Fruit fly (Drosophila melanogaster): ENCODE results near the gene Edc3.
A peak's percentile ranks its signal among the peaks of the same experiment; 100 is the strongest.

The Edc3 gene

DNA sequence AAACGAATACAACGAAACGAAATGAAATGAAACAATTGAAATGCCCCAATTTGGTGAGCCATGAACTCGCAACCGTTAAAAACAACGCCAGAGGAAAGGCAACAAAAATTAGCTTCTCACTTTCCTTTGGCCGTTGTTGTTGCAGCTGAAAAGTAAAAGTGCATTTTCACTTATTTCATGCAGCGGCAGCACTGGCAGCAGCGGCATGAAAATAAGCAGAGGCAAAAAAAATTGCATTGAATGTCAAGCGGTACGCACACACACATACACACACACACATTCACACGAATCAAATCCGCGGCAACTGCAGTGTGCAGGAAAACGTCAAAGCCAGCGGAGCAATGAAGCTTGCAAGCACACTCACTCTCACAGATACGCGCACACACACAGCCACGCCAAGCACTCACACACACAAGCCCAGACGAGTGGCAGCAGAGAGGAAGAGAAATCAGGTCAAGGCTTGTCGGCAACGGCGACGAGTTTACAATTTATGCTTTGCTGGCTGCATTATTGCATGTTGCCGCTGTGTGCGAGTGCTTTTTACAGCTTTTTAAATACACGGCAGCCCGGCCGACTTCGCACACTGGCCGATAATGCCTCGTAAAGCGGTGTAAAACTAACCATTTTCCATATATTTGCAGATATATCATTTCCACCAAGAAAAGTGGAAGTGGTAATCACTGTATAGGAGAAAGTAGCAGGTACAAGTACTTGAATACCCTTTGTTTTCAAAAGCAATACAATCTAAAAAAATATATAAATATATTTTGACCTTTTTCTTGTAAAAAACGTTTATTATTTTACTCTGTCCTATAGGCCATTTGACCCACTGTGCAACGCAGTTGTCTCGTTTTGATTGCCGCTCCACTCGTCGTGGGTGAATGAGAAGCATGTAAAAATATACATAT lies 36.9 kb upstream of the Edc3 start (continued):
- peak; percentile 73 for TF ChIP-seq zfh1 (GFP tag; IDR thresholded peaks at IDR 0.05)
- peak; percentile 69 for TF ChIP-seq CG1233 (GFP tag; optimal IDR thresholded peaks at IDR 0.05)
- no peak for TF ChIP-seq Dip2 (GFP tag; IDR thresholded peaks at IDR 0.05)
- TF ChIP-seq unc-4 (GFP tag; IDR thresholded peaks at IDR 0.05; ENCODE audit: partially characterized antibody) = no peak
- peak; percentile 77 for TF ChIP-seq PHDP (tag; optimal IDR thresholded peaks at IDR 0.05)
- TF ChIP-seq zf30C (GFP tag; optimal IDR thresholded peaks at IDR 0.05) = no peak
- TF ChIP-seq br (optimal IDR thresholded peaks at IDR 0.05) = no peak
- peak; percentile 13 for TF ChIP-seq zen (tag; optimal IDR thresholded peaks at IDR 0.05)
- TF ChIP-seq CG8765 (GFP tag; IDR thresholded peaks at IDR 0.05) = no peak
- TF ChIP-seq CG13775 (GFP tag; optimal IDR thresholded peaks at IDR 0.05) = peak; percentile 31
- peak; percentile 14 for TF ChIP-seq sd (tag; optimal IDR thresholded peaks at IDR 0.05)
- TF ChIP-seq twi (tag; optimal IDR thresholded peaks at IDR 0.05) = peak; percentile 15
- peak; percentile 42; the same call in 1 of the 2 replicates for TF ChIP-seq CG7372 (GFP tag; IDR thresholded peaks at IDR 0.05)
- peak; percentile 62 for TF ChIP-seq nom (GFP tag; optimal IDR thresholded peaks at IDR 0.05)
- peak; percentile 32 for TF ChIP-seq CG15011 (GFP tag; optimal IDR thresholded peaks at IDR 0.05)
- peak; percentile 89 for TF ChIP-seq Drgx (GFP tag; IDR thresholded peaks at IDR 0.05)
- peak; percentile 73; the same call in 2 of the 3 replicates for TF ChIP-seq gce (GFP tag; IDR thresholded peaks at IDR 0.05)
- TF ChIP-seq MTF-1 (GFP tag; optimal IDR thresholded peaks at IDR 0.05; ENCODE audit: borderline replicate concordance) = no peak
- no peak for TF ChIP-seq hth (optimal IDR thresholded peaks at IDR 0.05)
- TF ChIP-seq CG17328 (GFP tag; IDR thresholded peaks at IDR 0.05) = peak; percentile 56; the same call in 1 of the 2 replicates
- TF ChIP-seq lola (GFP tag; optimal IDR thresholded peaks at IDR 0.05) = peak in 1 of 3 experiments; percentile 38
- TF ChIP-seq CG2678 (tag; optimal IDR thresholded peaks at IDR 0.05) = peak; percentile 89
- TF ChIP-seq scrt (GFP tag; optimal IDR thresholded peaks at IDR 0.05) = peak; percentile 45
- no peak for TF ChIP-seq Dp (GFP tag; optimal IDR thresholded peaks at IDR 0.05)
- TF ChIP-seq croc (GFP tag; conservative IDR thresholded peaks at IDR 0.05) = peak; percentile 83
- peak; percentile 58 for TF ChIP-seq CG12071 (GFP tag; optimal IDR thresholded peaks at IDR 0.05)
- peak; percentile 87 for TF ChIP-seq CG3407 (GFP tag; optimal IDR thresholded peaks at IDR 0.05)
- TF ChIP-seq grau (tag; optimal IDR thresholded peaks at IDR 0.05) = peak; percentile 75
- TF ChIP-seq bab2 (GFP tag; optimal IDR thresholded peaks at IDR 0.05) = no peak
- TF ChIP-seq chn (GFP tag; optimal IDR thresholded peaks at IDR 0.05) = peak; percentile 50
- TF ChIP-seq Sox100B (GFP tag; optimal IDR thresholded peaks at IDR 0.05) = peak; percentile 92
- peak; percentile 75 for TF ChIP-seq CG6254 (GFP tag; optimal IDR thresholded peaks at IDR 0.05)
- peak; percentile 78 for TF ChIP-seq CG10209 (GFP tag; optimal IDR thresholded peaks at IDR 0.05)
- TF ChIP-seq Hr51 (GFP tag; optimal IDR thresholded peaks at IDR 0.05) = peak in 1 of 2 experiments; percentile 92
- peak; percentile 75; the same call in 1 of the 2 replicates for TF ChIP-seq CG32767 (GFP tag; IDR thresholded peaks at IDR 0.05)
- TF ChIP-seq sr (GFP tag; IDR thresholded peaks at IDR 0.05) = peak; percentile 9; the same call in 1 of the 3 replicates
- no peak for TF ChIP-seq tup (GFP tag; optimal IDR thresholded peaks at IDR 0.05)
- TF ChIP-seq ap (GFP tag; IDR thresholded peaks at IDR 0.05) = peak; percentile 58
- TF ChIP-seq kay (GFP tag; optimal IDR thresholded peaks at IDR 0.05) = peak; percentile 41
- TF ChIP-seq tx (GFP tag; optimal IDR thresholded peaks at IDR 0.05) = no peak
- no peak for TF ChIP-seq CG6791 (GFP tag; IDR thresholded peaks at IDR 0.05; ENCODE audit: partially characterized antibody)
- TF ChIP-seq CG8478 (optimal IDR thresholded peaks at IDR 0.05) = peak; percentile 82
- TF ChIP-seq Trl (optimal IDR thresholded peaks at IDR 0.05) = peak in 1 of 2 experiments; percentile 23
- TF ChIP-seq Trl (GFP tag; optimal IDR thresholded peaks at IDR 0.05) = peak; percentile 11
- no peak for TF ChIP-seq MBD-R2 (GFP tag; IDR thresholded peaks at IDR 0.05)
- peak; percentile 54; the same call in 1 of the 2 replicates for TF ChIP-seq bowl (GFP tag; IDR thresholded peaks at IDR 0.05)
- TF ChIP-seq gfzf (GFP tag; optimal IDR thresholded peaks at IDR 0.05) = no peak
- no peak for TF ChIP-seq CG31224 (GFP tag; IDR thresholded peaks at IDR 0.05)
- TF ChIP-seq unpg (GFP tag; optimal IDR thresholded peaks at IDR 0.05) = peak; percentile 79
